Fruit fly (Drosophila melanogaster) whole organism, prepupa: ENCODE results near the gene CG31313.
A peak's percentile ranks its signal among the peaks of the same experiment; 100 is the strongest.

Experiments used
- Blimp-1 ChIP-seq: fragments of 200-800 bp; sonication (Bioruptor generic); optimal IDR thresholded peaks from 3 replicates; lab custom pipeline; 2017; ENCODE audit warnings: missing biosample characterization, missing genetic modification characterization, mild to moderate bottlenecking, moderate library complexity, missing genetic modification reagents
- CG34406 ChIP-seq: fragments of 200-800 bp; sonication (Bioruptor generic); optimal IDR thresholded peaks from 3 replicates; lab custom pipeline; 2016; ENCODE audit warnings: missing biosample characterization, missing genetic modification characterization
- CG8119 ChIP-seq: fragments of 200-800 bp; sonication (Bioruptor generic); IDR thresholded peaks from 3 replicates; pipeline ENCODE4 v1.3.6; 2022; ENCODE audit warnings: missing biosample characterization, missing genetic modification characterization
- CG9139 ChIP-seq: fragments of 200-800 bp; sonication (Bioruptor generic); optimal IDR thresholded peaks from 3 replicates; lab custom pipeline; 2017; ENCODE audit warnings: missing biosample characterization, mild to moderate bottlenecking, missing genetic modification characterization
- Eip75B ChIP-seq: fragments of 200-800 bp; sonication (Bioruptor generic); optimal IDR thresholded peaks from 3 replicates; lab custom pipeline; 2016; ENCODE audit warnings: missing biosample characterization, missing genetic modification characterization
- Ets96B ChIP-seq: fragments of 200-800 bp; optimal IDR thresholded peaks from 2 replicates; lab custom pipeline; 2019; ENCODE audit warnings: missing biosample characterization, mild to moderate bottlenecking, missing genetic modification characterization, moderate library complexity
- acj6 ChIP-seq: fragments of 200-800 bp; sonication (Bioruptor generic); optimal IDR thresholded peaks from 3 replicates; lab custom pipeline; 2016; ENCODE audit warnings: missing biosample characterization, missing genetic modification characterization
- cyc ChIP-seq: fragments of 200-800 bp; sonication (Bioruptor generic); optimal IDR thresholded peaks from 3 replicates; lab custom pipeline; 2016; ENCODE audit warnings: missing biosample characterization, missing genetic modification characterization
- esn ChIP-seq: fragments of 200-800 bp; sonication (Bioruptor generic); optimal IDR thresholded peaks from 2 replicates; lab custom pipeline; 2016; ENCODE audit warnings: missing biosample characterization, mild to moderate bottlenecking, missing genetic modification characterization, moderate library complexity
- salr ChIP-seq, 2 experiments: fragments of 200-800 bp; sonication (Bioruptor generic); optimal IDR thresholded peaks; 3 replicates each; lab custom pipeline; 2016 to 2018; ENCODE audit warnings: missing biosample characterization in 2 of 2, missing genetic modification characterization in 2 of 2, mild to moderate bottlenecking in 1 of 2
- vri ChIP-seq: fragments of 200-800 bp; sonication (Bioruptor generic); optimal IDR thresholded peaks from 3 replicates; lab custom pipeline; 2016; ENCODE audit warnings: missing biosample characterization, mild to moderate bottlenecking, missing genetic modification characterization

DNA sequence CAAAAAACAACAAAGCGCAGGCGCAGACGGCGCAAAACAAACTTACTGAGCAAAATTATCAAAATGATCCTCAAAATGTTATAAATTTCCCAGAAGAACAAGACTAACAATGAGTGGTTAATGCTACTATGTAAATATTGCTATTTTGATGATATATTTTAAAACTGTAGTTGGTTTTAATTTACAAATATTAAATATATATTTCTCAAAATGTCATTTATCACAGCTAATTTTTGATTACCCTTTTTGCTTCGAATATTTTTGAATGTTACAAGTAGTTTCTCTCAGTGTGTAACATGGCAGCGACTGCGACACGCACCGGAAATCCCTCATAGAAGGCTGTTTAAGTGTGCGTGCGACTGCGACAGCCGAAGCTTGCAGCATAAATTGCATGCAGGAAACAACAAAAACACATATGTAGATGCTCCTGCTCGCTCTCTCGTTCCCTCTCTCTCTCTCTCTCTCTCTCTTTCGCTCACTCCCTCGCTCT lies 30.8 kb upstream of the CG31313 start:
- TF ChIP-seq cyc (GFP tag; lab: Kevin White, UChicago) (no peak), CG34406 (GFP tag; lab: Kevin White, UChicago) (peak; percentile 45), acj6 (GFP tag; lab: Kevin White, UChicago) (peak; percentile 42), CG8119 (GFP tag; lab: Robert Waterston, UW) (peak; percentile 55; the same call in 1 of the 3 replicates), Blimp-1 (GFP tag; lab: Kevin White, UChicago) (no peak), esn (GFP tag; lab: Kevin White, UChicago) (no peak), vri (GFP tag; lab: Kevin White, UChicago) (no peak), Eip75B (GFP tag; lab: Kevin White, UChicago) (peak; percentile 25), CG9139 (GFP tag; lab: Kevin White, UChicago) (no peak), salr (GFP tag; optimal IDR thresholded peaks at IDR 0.05; lab: Kevin White, UChicago) (peak in 1 of 2 experiments; percentile 21), Ets96B (tag; lab: Kevin White, UChicago) (peak; percentile 61)
